Worm (Caenorhabditis elegans): ENCODE data around the gene srh-279.

DNA sequence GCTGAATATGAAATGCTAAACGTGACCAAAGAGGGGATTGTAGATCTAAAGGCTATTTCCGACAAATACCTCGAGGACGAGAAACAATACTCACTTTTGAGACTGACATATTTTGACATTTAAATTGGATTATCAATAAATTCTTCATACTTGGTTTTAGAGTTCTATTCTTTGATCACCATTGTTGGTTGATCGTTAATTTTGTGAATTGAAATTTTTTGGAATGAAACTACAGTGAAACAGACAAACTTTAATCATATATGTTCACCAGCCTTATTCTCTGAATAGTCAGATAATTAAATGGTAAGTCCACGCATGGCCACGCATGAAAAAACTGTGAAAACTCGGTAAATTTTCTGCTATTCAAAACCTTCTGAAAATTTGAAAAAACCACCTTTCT is 10.4 kb downstream of the srh-279 start, which contains the start of gene F11A5.18:
- TF ChIP-seq ztf-11 (tag; optimal IDR thresholded peaks at IDR 0.05) = no peak
- no peak for TF ChIP-seq sptf-1 (tag; optimal IDR thresholded peaks at IDR 0.05)
- TF ChIP-seq nhr-28 (tag; optimal IDR thresholded peaks at IDR 0.05) = no peak
- TF ChIP-seq lin-13 (tag; optimal IDR thresholded peaks at IDR 0.05) = no peak
- TF ChIP-seq bed-3 (GFP tag; optimal IDR thresholded peaks at IDR 0.05) = no peak
- TF ChIP-seq elt-3 (tag; optimal IDR thresholded peaks at IDR 0.05) = no peak
- TF ChIP-seq nhr-237 (tag; optimal IDR thresholded peaks at IDR 0.05) = no peak
- TF ChIP-seq pha-4 (tag; optimal IDR thresholded peaks at IDR 0.05) = no peak
- TF ChIP-seq elt-1 (tag; optimal IDR thresholded peaks at IDR 0.05; ENCODE audit: borderline replicate concordance, insufficient read depth) = no peak

Data from whole organism, mixed stage, embryonic.